Worm (Caenorhabditis elegans) whole organism, early embryonic: ENCODE measurements around the gene cyp-33B1.

Experiments used
- B0310.2 ChIP-seq: sonication (generic microtip); optimal IDR thresholded peaks from 2 replicates; lab custom pipeline; 2016; ENCODE audit warnings: mild to moderate bottlenecking, missing genetic modification characterization, missing compliant biosample characterization
- ama-1 ChIP-seq: fragments of 150-350 bp; optimal IDR thresholded peaks from 2 replicates; lab custom pipeline; 2014
- pes-1 ChIP-seq: fragments of 200-800 bp; sonication (Bioruptor generic); IDR thresholded peaks from 2 replicates; pipeline ENCODE4 v1.3.6; 2022; ENCODE audit warnings: missing genetic modification reagents, missing genetic modification characterization, missing compliant biosample characterization
- tbx-11 ChIP-seq: fragments of 200-800 bp; sonication (Bioruptor generic); IDR thresholded peaks from 2 replicates; pipeline ENCODE4 v1.3.6; 2022; ENCODE audit warnings: missing genetic modification characterization, missing compliant biosample characterization
- tbx-37 ChIP-seq: fragments of 200-800 bp; sonication (Bioruptor generic); conservative IDR thresholded peaks from 2 replicates; pipeline ENCODE4 v1.3.6; 2022; ENCODE audit warnings: missing genetic modification reagents, missing genetic modification characterization, missing compliant biosample characterization
- tra-4 ChIP-seq: sonication (generic microtip); optimal IDR thresholded peaks from 2 replicates; lab custom pipeline; 2017; ENCODE audit warnings: missing genetic modification characterization, missing compliant biosample characterization

DNA sequence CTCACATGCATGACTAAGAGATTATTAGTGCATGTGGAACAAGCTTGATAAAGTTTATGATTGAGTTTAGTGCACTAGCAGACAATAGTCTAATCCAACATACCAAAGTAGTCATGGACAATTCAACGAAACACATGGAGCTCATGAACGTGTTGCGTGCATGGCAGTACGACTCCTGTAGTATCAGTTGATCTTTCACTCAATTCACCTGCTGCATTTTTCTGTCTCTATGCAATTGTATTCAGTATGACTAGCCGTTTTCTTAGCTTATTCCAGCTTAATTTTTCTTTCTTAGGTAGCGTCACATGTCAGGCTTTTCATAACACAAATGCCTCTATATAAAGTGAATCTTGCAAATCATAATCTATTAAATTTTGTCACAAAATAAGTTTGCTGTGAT is 37.8 kb upstream of the cyp-33B1 start, which contains the start of gene srx-1:
- TF ChIP-seq ama-1 (no peak), B0310.2 (tag; lab: Kevin White, UChicago) (no peak), pes-1 (GFP tag; lab: Robert Waterston, UW) (no peak), tbx-11 (no peak), tra-4 (tag; lab: Kevin White, UChicago) (no peak), tbx-37 (GFP tag; lab: Robert Waterston, UW) (no peak)
